Worm (Caenorhabditis elegans) whole organism, young adult: ENCODE data around the gene mltn-8.

ENCODE experiments used
- B0035.1 ChIP-seq: sonication (generic microtip); optimal IDR thresholded peaks from 2 replicates; lab custom pipeline; 2016; ENCODE audit warnings: missing genetic modification characterization, mild to moderate bottlenecking, missing compliant biosample characterization, missing genotype, missing genetic modification reagents
- F33H1.4 ChIP-seq: fragments of 200-800 bp; sonication (Bioruptor generic); IDR thresholded peaks from 2 replicates; pipeline ENCODE4 v1.3.6; 2022; ENCODE audit warnings: missing genetic modification reagents, missing genetic modification characterization, missing compliant biosample characterization
- F39B2.1 ChIP-seq: fragments of 200-800 bp; sonication (Bioruptor generic); IDR thresholded peaks from 2 replicates; pipeline ENCODE4 v1.3.6; 2022; ENCODE audit warnings: missing genetic modification reagents, missing genetic modification characterization, missing compliant biosample characterization
- F52B5.7 ChIP-seq: sonication (generic microtip); optimal IDR thresholded peaks from 2 replicates; lab custom pipeline; 2016; ENCODE audit warnings: mild to moderate bottlenecking, missing genetic modification characterization, missing compliant biosample characterization
- K11D2.4 ChIP-seq: fragments of 200-800 bp; sonication (Bioruptor generic); IDR thresholded peaks from 2 replicates; pipeline ENCODE4 v1.3.6; 2022; ENCODE audit warnings: missing genetic modification reagents, missing genetic modification characterization, missing compliant biosample characterization
- T26A5.8 ChIP-seq: sonication (generic microtip); optimal IDR thresholded peaks from 2 replicates; lab custom pipeline; 2016; ENCODE audit warnings: missing genetic modification characterization, missing compliant biosample characterization
- aptf-3 ChIP-seq: fragments of 200-800 bp; sonication (Bioruptor generic); IDR thresholded peaks from 2 replicates; pipeline ENCODE4 v1.3.6; 2022; ENCODE audit warnings: missing genetic modification characterization, missing compliant biosample characterization
- athp-1 ChIP-seq: sonication (generic microtip); optimal IDR thresholded peaks from 2 replicates; lab custom pipeline; 2017; ENCODE audit warnings: mild to moderate bottlenecking, missing genetic modification characterization, missing compliant biosample characterization
- bed-1 ChIP-seq: fragments of 200-800 bp; sonication (Bioruptor generic); IDR thresholded peaks from 2 replicates; pipeline ENCODE4 v1.3.6; 2022; ENCODE audit warnings: missing genetic modification reagents, missing genetic modification characterization, missing compliant biosample characterization
- cebp-1 ChIP-seq, 2 experiments: fragments of 200-800 bp in 1 of 2; sonication (Bioruptor generic) in 1 of 2; sonication (generic microtip) in 1 of 2; IDR thresholded peaks in 1 of 2; optimal IDR thresholded peaks in 1 of 2; 2 replicates each; pipeline versions ENCODE4 v1.3.6 to Lab custom; 2017 to 2022; ENCODE audit warnings: missing compliant biosample characterization in 2 of 2, missing genetic modification characterization in 2 of 2, mild to moderate bottlenecking in 1 of 2, missing genetic modification reagents in 1 of 2, moderate library complexity in 1 of 2
- ceh-100 ChIP-seq: fragments of 200-800 bp; sonication (Bioruptor generic); IDR thresholded peaks from 2 replicates; pipeline ENCODE4 v1.3.6; 2022; ENCODE audit warnings: missing genetic modification reagents, missing genetic modification characterization, missing compliant biosample characterization
- ceh-27 ChIP-seq: fragments of 200-800 bp; sonication (Bioruptor generic); optimal IDR thresholded peaks from 2 replicates; lab custom pipeline; 2018; ENCODE audit warnings: mild to moderate bottlenecking, missing genetic modification characterization, moderate library complexity, missing compliant biosample characterization
- ceh-58 ChIP-seq: fragments of 200-800 bp; sonication (Bioruptor generic); IDR thresholded peaks from 2 replicates; pipeline ENCODE4 v1.3.6; 2022; ENCODE audit warnings: missing genetic modification characterization, missing compliant biosample characterization
- ceh-79 ChIP-seq: sonication (generic microtip); optimal IDR thresholded peaks from 2 replicates; lab custom pipeline; 2017; ENCODE audit warnings: mild to moderate bottlenecking, missing genetic modification characterization, missing compliant biosample characterization
- die-1 ChIP-seq: sonication (generic microtip); optimal IDR thresholded peaks from 2 replicates; lab custom pipeline; 2016; ENCODE audit warnings: missing genotype, mild to moderate bottlenecking, missing genetic modification characterization, missing compliant biosample characterization
- dox-1 ChIP-seq: fragments of 200-800 bp; sonication (Bioruptor generic); IDR thresholded peaks from 2 replicates; pipeline ENCODE4 v1.3.6; 2022; ENCODE audit warnings: missing genetic modification reagents, missing genetic modification characterization, missing compliant biosample characterization
- dpff-1 ChIP-seq: sonication (generic microtip); optimal IDR thresholded peaks from 2 replicates; lab custom pipeline; 2017; ENCODE audit warnings: mild to moderate bottlenecking, missing genetic modification characterization, missing compliant biosample characterization
- efl-1 ChIP-seq: fragments of 150-350 bp; optimal IDR thresholded peaks from 2 replicates; lab custom pipeline; 2014; ENCODE audit warnings: missing biosample characterization, missing genetic modification reagents, missing genetic modification characterization
- egl-18 ChIP-seq: fragments of 200-800 bp; sonication (Bioruptor generic); IDR thresholded peaks from 2 replicates; pipeline ENCODE4 v1.3.6; 2022; ENCODE audit warnings: missing genetic modification reagents, missing genetic modification characterization, missing compliant biosample characterization
- ekl-4 ChIP-seq: fragments of 200-800 bp; sonication (Bioruptor generic); IDR thresholded peaks from 2 replicates; pipeline ENCODE4 v1.3.6; 2022; ENCODE audit warnings: missing genetic modification reagents, missing genetic modification characterization, missing compliant biosample characterization
- fkh-3 ChIP-seq: sonication (generic microtip); optimal IDR thresholded peaks from 2 replicates; lab custom pipeline; 2016; ENCODE audit warnings: mild to moderate bottlenecking, missing genetic modification characterization, missing compliant biosample characterization
- hlh-12 ChIP-seq: sonication (generic microtip); optimal IDR thresholded peaks from 2 replicates; lab custom pipeline; 2016; ENCODE audit warnings: missing genetic modification characterization, missing compliant biosample characterization
- lag-1 ChIP-seq: fragments of 200-800 bp; sonication (Bioruptor generic); IDR thresholded peaks from 2 replicates; pipeline ENCODE4 v1.3.6; 2022; ENCODE audit warnings: missing genetic modification reagents, missing genetic modification characterization, missing compliant biosample characterization
- lin-54 ChIP-seq: fragments of 200-800 bp; sonication (Bioruptor generic); optimal IDR thresholded peaks from 2 replicates; lab custom pipeline; 2018; ENCODE audit warnings: mild to moderate bottlenecking, missing genetic modification characterization, missing compliant biosample characterization
- madf-10 ChIP-seq: sonication (generic microtip); optimal IDR thresholded peaks from 2 replicates; lab custom pipeline; 2016; ENCODE audit warnings: mild to moderate bottlenecking, missing genetic modification characterization, missing compliant biosample characterization
- madf-6 ChIP-seq: fragments of 200-800 bp; sonication (Bioruptor generic); IDR thresholded peaks from 2 replicates; pipeline ENCODE4 v1.3.6; 2022; ENCODE audit warnings: missing genetic modification reagents, missing genetic modification characterization, missing compliant biosample characterization
- mcd-1 ChIP-seq: fragments of 200-800 bp; sonication (Bioruptor generic); IDR thresholded peaks from 2 replicates; pipeline ENCODE4 v1.3.6; 2022; ENCODE audit warnings: missing genetic modification reagents, missing genetic modification characterization, missing compliant biosample characterization
- mel-28 ChIP-seq: sonication (generic microtip); optimal IDR thresholded peaks from 2 replicates; lab custom pipeline; 2016; ENCODE audit warnings: borderline replicate concordance, mild to moderate bottlenecking, missing genetic modification characterization, missing compliant biosample characterization
- mxl-1 ChIP-seq: sonication (generic microtip); optimal IDR thresholded peaks from 2 replicates; lab custom pipeline; 2016; ENCODE audit warnings: missing genetic modification characterization, missing compliant biosample characterization
- nfya-2 ChIP-seq: fragments of 200-800 bp; sonication (Bioruptor generic); IDR thresholded peaks from 2 replicates; pipeline ENCODE4 v1.3.6; 2022; ENCODE audit warnings: missing genetic modification reagents, missing genetic modification characterization, missing compliant biosample characterization
- nhr-179 ChIP-seq: sonication (generic microtip); optimal IDR thresholded peaks from 2 replicates; lab custom pipeline; 2016; ENCODE audit warnings: mild to moderate bottlenecking, missing genetic modification characterization, missing compliant biosample characterization
- pbrm-1 ChIP-seq: fragments of 200-800 bp; sonication (Bioruptor generic); IDR thresholded peaks from 2 replicates; pipeline ENCODE4 v1.3.6; 2022; ENCODE audit warnings: missing genetic modification reagents, missing genetic modification characterization, missing compliant biosample characterization
- repo-1 ChIP-seq: sonication (generic microtip); optimal IDR thresholded peaks from 2 replicates; lab custom pipeline; 2017; ENCODE audit warnings: mild to moderate bottlenecking, missing genetic modification characterization, missing compliant biosample characterization
- snpc-1.1 ChIP-seq: sonication (generic microtip); optimal IDR thresholded peaks from 2 replicates; lab custom pipeline; 2017; ENCODE audit warnings: missing genetic modification characterization, mild to moderate bottlenecking, missing compliant biosample characterization, antibody characterized with exemption, moderate library complexity, missing genotype, missing genetic modification reagents; ENCODE audit not compliant: insufficient read depth
- tbx-9 ChIP-seq: sonication (generic microtip); optimal IDR thresholded peaks from 2 replicates; lab custom pipeline; 2016; ENCODE audit warnings: borderline replicate concordance, missing genetic modification characterization, inconsistent platforms, missing compliant biosample characterization
- xnd-1 ChIP-seq: sonication (generic microtip); optimal IDR thresholded peaks from 2 replicates; lab custom pipeline; 2016; ENCODE audit warnings: missing genotype, missing genetic modification reagents, missing genetic modification characterization, missing compliant biosample characterization
- zfh-2 ChIP-seq: fragments of 200-800 bp; sonication (Bioruptor generic); conservative IDR thresholded peaks from 2 replicates; pipeline ENCODE4 v1.3.6; 2022; ENCODE audit warnings: missing genetic modification reagents, missing genetic modification characterization, missing compliant biosample characterization
- ztf-22 ChIP-seq: fragments of 200-800 bp; sonication (Bioruptor generic); optimal IDR thresholded peaks from 2 replicates; lab custom pipeline; 2018; ENCODE audit warnings: mild to moderate bottlenecking, missing genetic modification characterization, moderate library complexity, missing compliant biosample characterization
- ztf-25 ChIP-seq: fragments of 200-800 bp; sonication (Bioruptor generic); IDR thresholded peaks from 2 replicates; pipeline ENCODE4 v1.3.6; 2022; ENCODE audit warnings: missing genetic modification reagents, missing genetic modification characterization, missing compliant biosample characterization

The mltn-8 gene

DNA sequence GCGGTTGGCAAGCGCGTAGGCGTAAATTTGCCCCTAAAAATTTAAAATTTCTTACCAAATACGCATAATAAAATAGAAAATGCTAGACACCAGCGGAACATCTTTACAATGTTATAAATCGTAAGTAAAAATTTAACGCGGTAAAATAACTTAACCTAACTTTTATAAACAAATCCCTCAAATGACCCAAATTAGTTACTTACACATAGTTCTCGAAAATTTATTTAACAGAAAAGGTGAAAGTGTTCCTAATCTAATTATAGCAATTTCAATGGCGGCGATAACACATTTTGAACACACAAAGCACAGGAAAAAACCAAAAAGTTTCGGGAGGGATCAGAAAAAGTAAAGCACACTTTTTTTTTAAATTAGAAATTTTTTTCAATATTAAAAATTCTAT, at the start of gene mltn-8:
TSS of gene mltn-8 (minus strand) at position 101 of the 400 bp plus-strand sequence.
- TF ChIP-seq efl-1 (GFP tag; lab: Kevin White, UChicago) (no peak), madf-10 (tag; lab: Kevin White, UChicago) (no peak), dpff-1 (tag; lab: Kevin White, UChicago) (no peak), athp-1 (tag; lab: Kevin White, UChicago) (no peak), repo-1 (tag; lab: Kevin White, UChicago) (no peak), ceh-27 (no peak)

DNA sequence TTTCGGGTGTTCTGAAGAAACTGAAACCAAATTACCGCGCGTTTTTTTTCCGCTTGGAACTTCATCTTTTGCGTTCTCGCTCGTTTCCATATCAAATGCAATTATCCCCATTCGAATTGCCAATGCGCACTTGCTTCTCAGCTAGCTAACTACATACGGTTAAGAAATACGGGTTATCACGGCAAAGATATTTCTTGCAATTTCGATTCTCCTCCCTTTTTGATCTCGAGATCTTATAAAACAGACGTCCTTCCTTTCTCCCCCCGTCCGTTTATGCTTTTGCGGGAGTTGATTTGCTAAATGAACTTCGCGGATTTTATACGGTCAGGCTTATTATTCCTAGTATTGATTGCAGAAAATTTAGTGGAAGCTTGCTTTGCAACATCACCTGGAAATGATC, 48.8 kb upstream of the mltn-8 start, which contains the start of gene B0554.4:
TSS of gene B0554.4 (plus strand) at position 301 of the 400 bp plus-strand sequence.
- TF ChIP-seq ztf-22 (GFP tag; lab: Kevin White, UChicago), result no peak
- TF ChIP-seq ceh-58 (GFP tag; lab: Robert Waterston, UW), result no peak
- no peak for TF ChIP-seq ekl-4 (GFP tag; lab: Robert Waterston, UW)
- TF ChIP-seq ztf-25 (GFP tag; lab: Robert Waterston, UW), result no peak
- TF ChIP-seq ceh-100 (GFP tag; lab: Robert Waterston, UW), result no peak
- no peak for TF ChIP-seq nhr-179 (tag; lab: Kevin White, UChicago)
- no peak for TF ChIP-seq egl-18
- no peak for TF ChIP-seq ceh-79 (tag; lab: Kevin White, UChicago)
- no peak for TF ChIP-seq lin-54
- TF ChIP-seq B0035.1 (tag; lab: Kevin White, UChicago), result no peak
- no peak for TF ChIP-seq F33H1.4 (GFP tag; lab: Robert Waterston, UW)
- TF ChIP-seq fkh-3 (tag; lab: Kevin White, UChicago), result no peak
- TF ChIP-seq cebp-1 (GFP tag; IDR thresholded peaks at IDR 0.05; lab: Robert Waterston, UW), result no peak
- TF ChIP-seq cebp-1 (tag; optimal IDR thresholded peaks at IDR 0.05; lab: Kevin White, UChicago), result no peak
- no peak for TF ChIP-seq bed-1 (GFP tag; lab: Robert Waterston, UW)
- no peak for TF ChIP-seq dox-1
- no peak for TF ChIP-seq nfya-2
- no peak for TF ChIP-seq madf-6
- TF ChIP-seq F39B2.1 (GFP tag; lab: Robert Waterston, UW), result no peak
- no peak for TF ChIP-seq mcd-1 (GFP tag; lab: Robert Waterston, UW)

DNA sequence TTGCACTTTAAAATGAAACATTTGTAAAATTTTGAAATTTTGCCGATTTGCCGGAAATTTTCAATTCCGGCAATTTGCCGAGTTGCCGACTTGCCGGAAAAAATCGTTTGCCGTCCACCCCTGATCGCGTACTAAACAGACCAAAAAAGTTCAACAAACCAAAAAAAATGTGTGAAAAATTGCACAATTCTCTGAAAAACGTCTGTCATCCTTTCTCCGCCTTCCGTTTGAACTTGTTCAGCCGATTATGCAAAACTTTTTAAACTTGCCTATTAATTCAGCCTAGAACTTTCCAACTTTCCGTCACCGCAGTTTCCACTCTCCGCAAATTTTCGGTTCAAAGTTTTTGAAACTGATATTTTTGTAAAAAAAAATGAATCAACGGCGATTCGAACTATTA, 44.1 kb upstream of the mltn-8 start, which contains the start of gene B0554.5:
TSS of gene B0554.5 (plus strand) at position 301 of the 400 bp plus-strand sequence.
- TF ChIP-seq lag-1 (GFP tag; lab: Robert Waterston, UW) (no peak), xnd-1 (tag; lab: Kevin White, UChicago) (no peak), pbrm-1 (GFP tag; lab: Robert Waterston, UW) (no peak), madf-10 (tag; lab: Kevin White, UChicago) (no peak), athp-1 (tag; lab: Kevin White, UChicago) (no peak), K11D2.4 (no peak), T26A5.8 (tag; lab: Kevin White, UChicago) (no peak), die-1 (tag; lab: Kevin White, UChicago) (no peak), zfh-2 (GFP tag; lab: Robert Waterston, UW) (no peak), mxl-1 (tag; lab: Kevin White, UChicago) (no peak), hlh-12 (tag; lab: Kevin White, UChicago) (no peak), tbx-9 (tag; lab: Kevin White, UChicago) (no peak), mel-28 (tag; lab: Kevin White, UChicago) (no peak), aptf-3 (no peak), snpc-1.1 (tag; lab: Kevin White, UChicago) (no peak), F52B5.7 (tag; lab: Kevin White, UChicago) (no peak), ceh-100 (GFP tag; lab: Robert Waterston, UW) (no peak)
- TF ChIP-seq, all 124 proteins: peak for 0
